Fruit fly (Drosophila melanogaster) whole organism, embryonic: ENCODE measurements around the gene Ras85D.

Source experiments
- CG10565 ChIP-seq: fragments of 200-800 bp; sonication (Bioruptor generic); optimal IDR thresholded peaks from 3 replicates; lab custom pipeline; 2016; ENCODE audit warnings: missing biosample characterization, mild to moderate bottlenecking, missing genetic modification characterization
- CG13287 ChIP-seq: fragments of 200-800 bp; sonication (Bioruptor generic); IDR thresholded peaks from 2 replicates; pipeline ENCODE4 v1.3.6; 2022; ENCODE audit warnings: missing biosample characterization, missing genetic modification characterization; ENCODE audit not compliant: partially characterized antibody
- CG14710 ChIP-seq: fragments of 200-800 bp; sonication (Bioruptor generic); optimal IDR thresholded peaks from 3 replicates; lab custom pipeline; 2019; ENCODE audit warnings: missing biosample characterization, mild to moderate bottlenecking, missing genetic modification characterization, moderate library complexity
- CG15514 ChIP-seq: fragments of 200-800 bp; sonication (Bioruptor generic); optimal IDR thresholded peaks from 3 replicates; lab custom pipeline; 2017; ENCODE audit warnings: missing biosample characterization, missing genetic modification characterization, mild to moderate bottlenecking, moderate library complexity, missing genetic modification reagents
- CG15601 ChIP-seq: fragments of 200-800 bp; sonication (Bioruptor generic); optimal IDR thresholded peaks from 3 replicates; lab custom pipeline; 2019; ENCODE audit warnings: missing biosample characterization, mild to moderate bottlenecking, missing genetic modification characterization, moderate library complexity
- CG16779 ChIP-seq: fragments of 200-800 bp; sonication (Bioruptor generic); IDR thresholded peaks from 2 replicates; pipeline ENCODE4 v1.3.6; 2022; ENCODE audit warnings: missing biosample characterization, missing genetic modification characterization
- CG17186 ChIP-seq: fragments of 200-800 bp; sonication (Bioruptor generic); optimal IDR thresholded peaks from 3 replicates; lab custom pipeline; 2017; ENCODE audit warnings: missing biosample characterization, missing genetic modification reagents, missing genetic modification characterization
- CG17802 ChIP-seq: fragments of 200-800 bp; sonication (Bioruptor generic); optimal IDR thresholded peaks from 2 replicates; lab custom pipeline; 2018; ENCODE audit warnings: missing biosample characterization, mild to moderate bottlenecking, missing genetic modification characterization, moderate library complexity
- CG3163 ChIP-seq: fragments of 200-800 bp; sonication (Bioruptor generic); optimal IDR thresholded peaks from 3 replicates; lab custom pipeline; 2016; ENCODE audit warnings: missing biosample characterization, missing genetic modification characterization
- CG4617 ChIP-seq: fragments of 200-800 bp; sonication (Bioruptor generic); optimal IDR thresholded peaks from 3 replicates; lab custom pipeline; 2016; ENCODE audit warnings: missing biosample characterization, missing genetic modification characterization, borderline replicate concordance
- CG6689 ChIP-seq: fragments of 200-800 bp; sonication (Bioruptor generic); IDR thresholded peaks from 2 replicates; pipeline ENCODE4 v1.3.6; 2022; ENCODE audit warnings: missing biosample characterization, missing genetic modification characterization
- CG7357 ChIP-seq: fragments of 200-800 bp; sonication (Bioruptor generic); IDR thresholded peaks from 3 replicates; pipeline ENCODE4 v1.3.6; 2022; ENCODE audit warnings: missing biosample characterization, missing genetic modification characterization
- CG7372 ChIP-seq: fragments of 200-800 bp; sonication (Bioruptor generic); IDR thresholded peaks from 2 replicates; pipeline ENCODE4 v1.3.6; 2022; ENCODE audit warnings: missing biosample characterization, missing genetic modification characterization
- CG8924 ChIP-seq: fragments of 200-800 bp; optimal IDR thresholded peaks from 3 replicates; lab custom pipeline; 2019; ENCODE audit warnings: missing biosample characterization, mild to moderate bottlenecking, missing genetic modification characterization, moderate library complexity
- CG9215 ChIP-seq: fragments of 200-800 bp; sonication (Bioruptor generic); IDR thresholded peaks from 2 replicates; pipeline ENCODE4 v1.3.6; 2022; ENCODE audit warnings: missing biosample characterization, missing genetic modification characterization
- CG9437 ChIP-seq: fragments of 200-800 bp; sonication (Bioruptor generic); optimal IDR thresholded peaks from 2 replicates; lab custom pipeline; 2018; ENCODE audit warnings: missing biosample characterization, mild to moderate bottlenecking, missing genetic modification characterization
- Dbx ChIP-seq: fragments of 200-800 bp; sonication (Bioruptor generic); IDR thresholded peaks from 3 replicates; pipeline ENCODE4 v1.3.6; 2022; ENCODE audit warnings: missing biosample characterization, missing genetic modification characterization
- Dfd ChIP-seq, 2 experiments: fragments of >200 bp; optimal IDR thresholded peaks; 2 replicates each; lab custom pipeline; 2017; ENCODE audit warnings: missing biosample characterization in 2 of 2, missing genetic modification characterization in 2 of 2
- Drgx ChIP-seq: fragments of 200-800 bp; sonication (Bioruptor generic); IDR thresholded peaks from 2 replicates; pipeline ENCODE4 v1.3.6; 2022; ENCODE audit warnings: missing biosample characterization, missing genetic modification characterization
- HLH54F ChIP-seq: fragments of 200-800 bp; sonication (Bioruptor generic); optimal IDR thresholded peaks from 3 replicates; lab custom pipeline; 2016; ENCODE audit warnings: missing biosample characterization, missing genetic modification characterization
- Med ChIP-seq: fragments of 200-800 bp; sonication (Bioruptor generic); peaks from one replicate; lab custom pipeline; 2016; ENCODE audit warnings: missing biosample characterization, missing genetic modification characterization, mild to moderate bottlenecking, inconsistent platforms, moderate library complexity
- Myb ChIP-seq: fragments of 200-800 bp; sonication (Bioruptor generic); optimal IDR thresholded peaks from 2 replicates; lab custom pipeline; 2016; ENCODE audit warnings: missing biosample characterization, missing genetic modification characterization
- NC2α ChIP-seq: fragments of 200-800 bp; sonication (Bioruptor generic); optimal IDR thresholded peaks from 2 replicates; lab custom pipeline; 2016; ENCODE audit warnings: missing biosample characterization, missing genetic modification characterization
- Neu2 ChIP-seq: fragments of 200-800 bp; sonication (Bioruptor generic); optimal IDR thresholded peaks from 3 replicates; lab custom pipeline; 2016; ENCODE audit warnings: missing biosample characterization, missing genetic modification characterization, borderline replicate concordance
- Nf-YA ChIP-seq: fragments of 200-800 bp; sonication (Bioruptor generic); IDR thresholded peaks from 2 replicates; pipeline ENCODE4 v1.3.6; 2022; ENCODE audit warnings: missing biosample characterization, missing genetic modification characterization
- Nf-YB ChIP-seq: fragments of 200-800 bp; sonication (Bioruptor generic); optimal IDR thresholded peaks from 3 replicates; lab custom pipeline; 2019; ENCODE audit warnings: missing biosample characterization, mild to moderate bottlenecking, missing genetic modification characterization, moderate library complexity
- Oli ChIP-seq: fragments of 200-800 bp; sonication (Bioruptor generic); optimal IDR thresholded peaks from 2 replicates; lab custom pipeline; 2018; ENCODE audit warnings: missing biosample characterization, mild to moderate bottlenecking, missing genetic modification characterization, moderate library complexity
- Taf1 ChIP-seq: fragments of 200-800 bp; sonication (Bioruptor generic); IDR thresholded peaks from 2 replicates; pipeline ENCODE4 v1.3.6; 2022; ENCODE audit warnings: missing biosample characterization, missing genetic modification characterization
- YL-1 ChIP-seq: fragments of 200-800 bp; sonication (Bioruptor generic); optimal IDR thresholded peaks from 3 replicates; lab custom pipeline; 2017; ENCODE audit warnings: missing biosample characterization, mild to moderate bottlenecking, missing genetic modification characterization
- al ChIP-seq: fragments of 200-800 bp; sonication (Bioruptor generic); IDR thresholded peaks from 2 replicates; pipeline ENCODE4 v1.3.6; 2022; ENCODE audit warnings: missing biosample characterization, missing genetic modification characterization
- ato ChIP-seq: fragments of 200-800 bp; sonication (Bioruptor generic); IDR thresholded peaks from 2 replicates; pipeline ENCODE4 v1.3.6; 2022; ENCODE audit warnings: missing biosample characterization, missing genetic modification characterization; ENCODE audit not compliant: partially characterized antibody
- chm ChIP-seq: fragments of 200-800 bp; sonication (Bioruptor generic); IDR thresholded peaks from 2 replicates; pipeline ENCODE4 v1.3.6; 2022; ENCODE audit warnings: missing biosample characterization, missing genetic modification characterization
- ci ChIP-seq: fragments of 200-800 bp; sonication (Bioruptor generic); IDR thresholded peaks from 3 replicates; pipeline ENCODE4 v1.3.6; 2022; ENCODE audit warnings: missing biosample characterization, missing genetic modification characterization
- corto ChIP-seq: fragments of 200-800 bp; sonication (Bioruptor generic); optimal IDR thresholded peaks from 2 replicates; lab custom pipeline; 2016; ENCODE audit warnings: missing biosample characterization, mild to moderate bottlenecking, missing genetic modification characterization, moderate library complexity
- gsb-n ChIP-seq: fragments of 200-800 bp; sonication (Bioruptor generic); optimal IDR thresholded peaks from 3 replicates; lab custom pipeline; 2018; ENCODE audit warnings: missing biosample characterization, mild to moderate bottlenecking, missing genetic modification characterization
- inv ChIP-seq: fragments of 200-800 bp; sonication (Bioruptor generic); IDR thresholded peaks from 2 replicates; pipeline ENCODE4 v1.3.6; 2022; ENCODE audit warnings: missing biosample characterization, missing genetic modification characterization; ENCODE audit not compliant: partially characterized antibody
- jumu ChIP-seq: fragments of 200-800 bp; sonication (Bioruptor generic); optimal IDR thresholded peaks from 3 replicates; lab custom pipeline; 2016; ENCODE audit warnings: missing biosample characterization, missing genetic modification characterization
- lilli ChIP-seq: fragments of 200-800 bp; sonication (Bioruptor generic); optimal IDR thresholded peaks from 3 replicates; lab custom pipeline; 2016; ENCODE audit warnings: missing biosample characterization, missing genetic modification characterization
- org-1 ChIP-seq: fragments of 200-800 bp; sonication (Bioruptor generic); optimal IDR thresholded peaks from 2 replicates; lab custom pipeline; 2017; ENCODE audit warnings: missing biosample characterization, missing genetic modification characterization
- pfk ChIP-seq: fragments of 200-800 bp; sonication (Bioruptor generic); optimal IDR thresholded peaks from 2 replicates; lab custom pipeline; 2018; ENCODE audit warnings: missing biosample characterization, mild to moderate bottlenecking, missing genetic modification characterization, moderate library complexity
- pnt ChIP-seq: fragments of 200-800 bp; sonication (Bioruptor generic); optimal IDR thresholded peaks from 3 replicates; lab custom pipeline; 2016; ENCODE audit warnings: missing biosample characterization, missing genetic modification characterization
- run ChIP-seq: fragments of 200-800 bp; sonication (Bioruptor generic); optimal IDR thresholded peaks from 3 replicates; lab custom pipeline; 2018; ENCODE audit warnings: missing biosample characterization, mild to moderate bottlenecking, missing genetic modification characterization
- sens ChIP-seq: fragments of 200-800 bp; sonication (Bioruptor generic); peaks from one replicate; lab custom pipeline; 2016; ENCODE audit warnings: missing biosample characterization, missing genetic modification characterization
- ssp ChIP-seq: fragments of 200-800 bp; sonication (Bioruptor generic); IDR thresholded peaks from 2 replicates; pipeline ENCODE4 v1.3.6; 2022; ENCODE audit warnings: missing biosample characterization, missing genetic modification characterization
- tap ChIP-seq: fragments of 200-800 bp; optimal IDR thresholded peaks from 3 replicates; lab custom pipeline; 2019; ENCODE audit warnings: missing biosample characterization, mild to moderate bottlenecking, missing genetic modification characterization, moderate library complexity
- tna ChIP-seq: fragments of 200-800 bp; sonication (Bioruptor generic); IDR thresholded peaks from 2 replicates; pipeline ENCODE4 v1.3.6; 2022; ENCODE audit warnings: missing biosample characterization, missing genetic modification characterization; ENCODE audit not compliant: partially characterized antibody
- wor ChIP-seq: fragments of 200-800 bp; sonication (Bioruptor generic); IDR thresholded peaks from 2 replicates; pipeline ENCODE4 v1.3.6; 2022; ENCODE audit warnings: missing biosample characterization, missing genetic modification characterization
- zen ChIP-seq: fragments of 200-800 bp; sonication (Bioruptor generic); optimal IDR thresholded peaks from 3 replicates; lab custom pipeline; 2018; ENCODE audit warnings: missing biosample characterization, mild to moderate bottlenecking, missing genetic modification characterization, moderate library complexity
- zfh2 ChIP-seq: fragments of 200-800 bp; sonication (Bioruptor generic); optimal IDR thresholded peaks from 2 replicates; lab custom pipeline; 2016; ENCODE audit warnings: missing biosample characterization, missing genetic modification characterization

The Ras85D gene

dm6 chr3R:9546808-9547381 lies 34.0 kb upstream of the Ras85D start (continued):
- 0 out of 2 replicates have a peak, but pooled peaks have one; percentile 15 for TF ChIP-seq chm (GFP tag; lab: Robert Waterston, UW)
- TF ChIP-seq inv (GFP tag; lab: Robert Waterston, UW) = no peak
- no peak for TF ChIP-seq CG4617 (GFP tag; lab: Kevin White, UChicago)
- TF ChIP-seq CG7372 (GFP tag; lab: Robert Waterston, UW) = 0 out of 2 replicates have a peak, but pooled peaks have one; percentile 17
- no peak for TF ChIP-seq al (GFP tag; lab: Robert Waterston, UW)
- TF ChIP-seq CG6689 (GFP tag; lab: Robert Waterston, UW) = no peak
- TF ChIP-seq CG9215 (GFP tag; lab: Robert Waterston, UW) = no peak
- no peak for TF ChIP-seq YL-1 (GFP tag; lab: Kevin White, UChicago)
- no peak for TF ChIP-seq NC2α (GFP tag; lab: Kevin White, UChicago)
- TF ChIP-seq Nf-YA (GFP tag; lab: Robert Waterston, UW) = no peak
- no peak for TF ChIP-seq zen
- TF ChIP-seq Taf1 (GFP tag; lab: Robert Waterston, UW) = no peak
- no peak for TF ChIP-seq CG16779
- TF ChIP-seq wor (GFP tag; lab: Robert Waterston, UW) = no peak
- no peak for TF ChIP-seq run (tag; lab: Kevin White, UChicago)
- TF ChIP-seq Dbx = no peak
- TF ChIP-seq Oli = no peak
- TF ChIP-seq tna (GFP tag; lab: Robert Waterston, UW) = no peak
- TF ChIP-seq tap = no peak
- TF ChIP-seq, all 482 proteins: peak for 12

DNA sequence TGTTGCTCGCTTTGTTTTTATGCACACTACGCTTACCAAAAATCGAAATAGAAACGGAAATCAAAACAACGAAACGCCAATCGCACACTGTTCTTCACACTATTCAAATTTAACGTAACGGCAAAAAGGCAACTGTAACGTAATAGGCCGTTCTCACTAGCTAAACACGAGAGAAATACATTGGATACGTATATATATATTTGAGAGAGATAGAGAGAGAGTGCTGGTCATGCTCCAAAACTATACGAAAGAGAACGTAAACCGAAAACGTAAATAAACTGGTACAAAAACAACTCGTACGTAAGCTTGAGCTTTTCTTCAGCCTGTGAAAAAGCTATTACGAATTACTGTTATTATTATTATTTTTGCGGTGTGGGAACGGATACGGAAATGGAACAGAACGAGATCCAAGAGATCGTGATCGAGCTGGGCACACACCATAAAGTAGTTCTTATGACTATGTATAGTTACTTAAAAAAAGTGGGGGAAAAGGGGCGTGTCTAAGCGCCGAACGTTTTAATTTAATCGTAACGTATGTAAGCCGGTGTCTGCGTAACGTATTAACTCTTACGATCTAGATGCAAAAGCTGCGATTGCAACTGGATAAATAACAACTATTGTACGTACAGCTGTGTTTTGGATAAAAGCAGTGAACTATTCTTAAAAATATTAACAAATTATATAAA lies 30.8 kb upstream of the Ras85D start:
- peak; percentile 27 for TF ChIP-seq pfk (GFP tag; lab: Kevin White, UChicago)
- peak; percentile 70 for TF ChIP-seq CG15514 (GFP tag; lab: Kevin White, UChicago)
- no peak for TF ChIP-seq CG8924
- TF ChIP-seq CG17802 (tag; lab: Kevin White, UChicago) = peak; percentile 35
- TF ChIP-seq ci = peak; percentile 44; the same call in 1 of the 3 replicates
- no peak for TF ChIP-seq org-1 (GFP tag; lab: Kevin White, UChicago)
- TF ChIP-seq Neu2 (GFP tag; lab: Kevin White, UChicago) = no peak
- TF ChIP-seq Med (GFP tag; lab: Kevin White, UChicago) = peak; percentile 61
- TF ChIP-seq CG3163 (GFP tag; lab: Kevin White, UChicago) = no peak
- TF ChIP-seq CG13287 (GFP tag; lab: Robert Waterston, UW) = no peak
- no peak for TF ChIP-seq CG10565 (GFP tag; lab: Kevin White, UChicago)
- no peak for TF ChIP-seq gsb-n (tag; lab: Kevin White, UChicago)
- peak; percentile 79 for TF ChIP-seq sens
- TF ChIP-seq CG7357 (GFP tag; lab: Robert Waterston, UW) = peak; percentile 84
- TF ChIP-seq ato (GFP tag; lab: Robert Waterston, UW) = no peak
- peak; percentile 99 for TF ChIP-seq CG9437 (GFP tag; lab: Kevin White, UChicago)
- peak; percentile 80 for TF ChIP-seq ssp (GFP tag; lab: Robert Waterston, UW)
- TF ChIP-seq CG17186 (GFP tag; lab: Kevin White, UChicago) = no peak
- TF ChIP-seq CG14710 = no peak
- no peak for TF ChIP-seq CG15601 (tag; lab: Kevin White, UChicago)
- TF ChIP-seq Dfd (GFP tag; optimal IDR thresholded peaks at IDR 0.05; lab: Kevin White, UChicago) = peak in 1 of 2 experiments; percentile 9
- no peak for TF ChIP-seq Nf-YB
- no peak for TF ChIP-seq pnt
- TF ChIP-seq jumu (GFP tag; lab: Kevin White, UChicago) = no peak
- TF ChIP-seq NC2α (GFP tag; lab: Kevin White, UChicago) = no peak
- TF ChIP-seq corto (GFP tag; lab: Kevin White, UChicago) = no peak
- TF ChIP-seq HLH54F (GFP tag; lab: Kevin White, UChicago) = no peak
- no peak for TF ChIP-seq Drgx (GFP tag; lab: Robert Waterston, UW)
- TF ChIP-seq zfh2 (GFP tag; lab: Kevin White, UChicago) = no peak
- TF ChIP-seq lilli (GFP tag; lab: Kevin White, UChicago) = no peak
- peak; percentile 65 for TF ChIP-seq Myb (GFP tag; lab: Kevin White, UChicago)
